Fruit fly (Drosophila melanogaster) whole organism, embryonic: ENCODE measurements around the gene Agpat2.

ENCODE experiments used
- Blimp-1 ChIP-seq: fragments of 200-800 bp; sonication (Bioruptor generic); optimal IDR thresholded peaks from 3 replicates; lab custom pipeline; 2018; ENCODE audit warnings: missing biosample characterization, missing genetic modification characterization, mild to moderate bottlenecking, moderate library complexity, missing genetic modification reagents
- CG10209 ChIP-seq: fragments of 200-800 bp; sonication (Bioruptor generic); optimal IDR thresholded peaks from 3 replicates; lab custom pipeline; 2017; ENCODE audit warnings: missing biosample characterization, mild to moderate bottlenecking, missing genetic modification characterization, missing genetic modification reagents
- CG10431 ChIP-seq: fragments of 200-800 bp; sonication (Bioruptor generic); optimal IDR thresholded peaks from 3 replicates; lab custom pipeline; 2018; ENCODE audit warnings: missing biosample characterization, mild to moderate bottlenecking, missing genetic modification characterization
- CG10565 ChIP-seq: fragments of 200-800 bp; sonication (Bioruptor generic); optimal IDR thresholded peaks from 3 replicates; lab custom pipeline; 2016; ENCODE audit warnings: missing biosample characterization, mild to moderate bottlenecking, missing genetic modification characterization
- CG11398 ChIP-seq: fragments of 200-800 bp; sonication (Bioruptor generic); optimal IDR thresholded peaks from 2 replicates; lab custom pipeline; 2016; ENCODE audit warnings: missing biosample characterization, missing genetic modification characterization
- CG12071 ChIP-seq: fragments of 200-800 bp; sonication (Bioruptor generic); optimal IDR thresholded peaks from 3 replicates; lab custom pipeline; 2018; ENCODE audit warnings: missing biosample characterization, mild to moderate bottlenecking, missing genetic modification characterization
- CG13296 ChIP-seq: fragments of 200-800 bp; sonication (Bioruptor generic); optimal IDR thresholded peaks from 3 replicates; lab custom pipeline; 2018; ENCODE audit warnings: missing biosample characterization, mild to moderate bottlenecking, missing genetic modification characterization
- CG14667 ChIP-seq: fragments of 200-800 bp; sonication (Bioruptor generic); IDR thresholded peaks from 2 replicates; pipeline ENCODE4 v1.3.6; 2022; ENCODE audit warnings: missing biosample characterization, missing genetic modification characterization
- CG16813 ChIP-seq: fragments of 200-800 bp; sonication (Bioruptor generic); IDR thresholded peaks from 3 replicates; pipeline ENCODE4 v1.3.6; 2022; ENCODE audit warnings: missing biosample characterization, missing genetic modification characterization; ENCODE audit not compliant: partially characterized antibody
- CG17328 ChIP-seq: fragments of 200-800 bp; sonication (Bioruptor generic); IDR thresholded peaks from 2 replicates; pipeline ENCODE4 v1.3.6; 2022; ENCODE audit warnings: missing biosample characterization, missing genetic modification characterization
- CG1792 ChIP-seq: fragments of 200-800 bp; sonication (Bioruptor generic); optimal IDR thresholded peaks from 2 replicates; lab custom pipeline; 2016; ENCODE audit warnings: missing biosample characterization, missing genetic modification characterization
- CG2678 ChIP-seq: fragments of 200-800 bp; sonication (Bioruptor generic); optimal IDR thresholded peaks from 3 replicates; lab custom pipeline; 2019; ENCODE audit warnings: missing biosample characterization, mild to moderate bottlenecking, missing genetic modification characterization, moderate library complexity
- CG3163 ChIP-seq: fragments of 200-800 bp; sonication (Bioruptor generic); optimal IDR thresholded peaks from 3 replicates; lab custom pipeline; 2016; ENCODE audit warnings: missing biosample characterization, missing genetic modification characterization
- CG33213 ChIP-seq: fragments of 200-800 bp; sonication (Bioruptor generic); optimal IDR thresholded peaks from 3 replicates; lab custom pipeline; 2016; ENCODE audit warnings: missing biosample characterization, missing genetic modification characterization
- CG4328 ChIP-seq: fragments of 200-800 bp; sonication (Bioruptor generic); optimal IDR thresholded peaks from 3 replicates; lab custom pipeline; 2017; ENCODE audit warnings: missing biosample characterization, missing genetic modification reagents, missing genetic modification characterization
- CG4360 ChIP-seq: fragments of 200-800 bp; sonication (Bioruptor generic); IDR thresholded peaks from 2 replicates; pipeline ENCODE4 v1.3.6; 2022; ENCODE audit warnings: missing biosample characterization, missing genetic modification characterization
- CG5180 ChIP-seq: fragments of 200-800 bp; sonication (Bioruptor generic); optimal IDR thresholded peaks from 3 replicates; lab custom pipeline; 2017; ENCODE audit warnings: missing biosample characterization, missing genetic modification characterization, mild to moderate bottlenecking, moderate library complexity, missing genetic modification reagents
- CG5245 ChIP-seq: fragments of 200-800 bp; sonication (Bioruptor generic); optimal IDR thresholded peaks from 3 replicates; lab custom pipeline; 2016; ENCODE audit warnings: missing biosample characterization, missing genetic modification characterization
- CG6254 ChIP-seq: fragments of 200-800 bp; sonication (Bioruptor generic); optimal IDR thresholded peaks from 3 replicates; lab custom pipeline; 2017; ENCODE audit warnings: mild to moderate bottlenecking, missing biosample characterization, missing genetic modification reagents, missing genetic modification characterization
- CG7372 ChIP-seq: fragments of 200-800 bp; sonication (Bioruptor generic); IDR thresholded peaks from 2 replicates; pipeline ENCODE4 v1.3.6; 2022; ENCODE audit warnings: missing biosample characterization, missing genetic modification characterization
- CG7786 ChIP-seq: fragments of 200-800 bp; sonication (Bioruptor generic); optimal IDR thresholded peaks from 2 replicates; lab custom pipeline; 2016; ENCODE audit warnings: missing biosample characterization, missing genetic modification characterization
- CG7987 ChIP-seq: fragments of 200-800 bp; sonication (Bioruptor generic); optimal IDR thresholded peaks from 2 replicates; lab custom pipeline; 2018; ENCODE audit warnings: missing biosample characterization, mild to moderate bottlenecking, missing genetic modification characterization, moderate library complexity
- CG8281 ChIP-seq: fragments of 200-800 bp; sonication (Bioruptor generic); optimal IDR thresholded peaks from 2 replicates; lab custom pipeline; 2018; ENCODE audit warnings: missing biosample characterization, mild to moderate bottlenecking, missing genetic modification characterization, moderate library complexity
- CG8388 ChIP-seq: fragments of 200-800 bp; sonication (Bioruptor generic); optimal IDR thresholded peaks from 2 replicates; lab custom pipeline; 2019; ENCODE audit warnings: missing biosample characterization, mild to moderate bottlenecking, missing genetic modification characterization, moderate library complexity
- CrebB ChIP-seq: fragments of 200-800 bp; sonication (Bioruptor generic); optimal IDR thresholded peaks from 3 replicates; lab custom pipeline; 2018; ENCODE audit warnings: missing biosample characterization, mild to moderate bottlenecking, missing genetic modification characterization
- Drgx ChIP-seq: fragments of 200-800 bp; sonication (Bioruptor generic); IDR thresholded peaks from 2 replicates; pipeline ENCODE4 v1.3.6; 2022; ENCODE audit warnings: missing biosample characterization, missing genetic modification characterization
- Fer3 ChIP-seq: fragments of 200-800 bp; sonication (Bioruptor generic); optimal IDR thresholded peaks from 2 replicates; lab custom pipeline; 2018; ENCODE audit warnings: missing biosample characterization, mild to moderate bottlenecking, missing genetic modification characterization, moderate library complexity
- Hand ChIP-seq: fragments of 200-800 bp; sonication (Bioruptor generic); optimal IDR thresholded peaks from 2 replicates; lab custom pipeline; 2017; ENCODE audit warnings: mild to moderate bottlenecking, missing biosample characterization, missing genetic modification reagents, missing genetic modification characterization
- Hmx ChIP-seq: fragments of 200-800 bp; sonication (Bioruptor generic); optimal IDR thresholded peaks from 2 replicates; lab custom pipeline; 2016; ENCODE audit warnings: missing biosample characterization, missing genetic modification characterization
- Hr51 ChIP-seq, 2 experiments: fragments of 200-800 bp; sonication (Bioruptor generic); optimal IDR thresholded peaks; 2 replicates in 1 of 2; 3 replicates in 1 of 2; lab custom pipeline; 2016 to 2018; ENCODE audit warnings: missing biosample characterization in 2 of 2, missing genetic modification characterization in 2 of 2, mild to moderate bottlenecking in 1 of 2, moderate library complexity in 1 of 2
- Hr78 ChIP-seq, 2 experiments: fragments of 200-800 bp in 1 of 2; fragments of >200 bp in 1 of 2; sonication (Bioruptor generic) in 1 of 2; optimal IDR thresholded peaks; 2 replicates each; lab custom pipeline; 2017 to 2019; ENCODE audit warnings: missing biosample characterization in 2 of 2, missing genetic modification characterization in 2 of 2, mild to moderate bottlenecking in 1 of 2, moderate library complexity in 1 of 2
- Rx ChIP-seq: fragments of 200-800 bp; sonication (Bioruptor generic); IDR thresholded peaks from 2 replicates; pipeline ENCODE4 v1.3.6; 2022; ENCODE audit warnings: missing biosample characterization, missing genetic modification characterization
- Scr ChIP-seq: fragments of 200-800 bp; sonication (Bioruptor generic); IDR thresholded peaks from 2 replicates; pipeline ENCODE4 v1.3.6; 2022; ENCODE audit warnings: missing biosample characterization, missing genetic modification characterization; ENCODE audit not compliant: partially characterized antibody
- Xbp1 ChIP-seq: fragments of 200-800 bp; sonication (Bioruptor generic); optimal IDR thresholded peaks from 3 replicates; lab custom pipeline; 2016; ENCODE audit warnings: missing biosample characterization, mild to moderate bottlenecking, missing genetic modification characterization
- ab ChIP-seq: fragments of 200-800 bp; sonication (Bioruptor generic); optimal IDR thresholded peaks from 2 replicates; lab custom pipeline; 2016; ENCODE audit warnings: missing biosample characterization, missing genetic modification characterization
- ato ChIP-seq: fragments of 200-800 bp; sonication (Bioruptor generic); IDR thresholded peaks from 2 replicates; pipeline ENCODE4 v1.3.6; 2022; ENCODE audit warnings: missing biosample characterization, missing genetic modification characterization; ENCODE audit not compliant: partially characterized antibody
- br ChIP-seq: fragments of >200 bp; optimal IDR thresholded peaks from 2 replicates; lab custom pipeline; 2017
- cas ChIP-seq: fragments of 200-800 bp; sonication (Bioruptor generic); IDR thresholded peaks from 2 replicates; pipeline ENCODE4 v1.3.6; 2022; ENCODE audit warnings: missing biosample characterization, missing genetic modification characterization
- crc ChIP-seq: fragments of 200-800 bp; sonication (Bioruptor generic); optimal IDR thresholded peaks from 2 replicates; lab custom pipeline; 2016; ENCODE audit warnings: missing biosample characterization, missing genetic modification characterization
- hth ChIP-seq: fragments of >200 bp; optimal IDR thresholded peaks from 2 replicates; lab custom pipeline; 2017; ENCODE audit warnings: inconsistent platforms
- lbe ChIP-seq: fragments of 200-800 bp; sonication (Bioruptor generic); optimal IDR thresholded peaks from 2 replicates; lab custom pipeline; 2016; ENCODE audit warnings: missing biosample characterization, mild to moderate bottlenecking, missing genetic modification characterization
- lilli ChIP-seq: fragments of 200-800 bp; sonication (Bioruptor generic); optimal IDR thresholded peaks from 3 replicates; lab custom pipeline; 2016; ENCODE audit warnings: missing biosample characterization, missing genetic modification characterization
- pros ChIP-seq: fragments of 200-800 bp; sonication (Bioruptor generic); optimal IDR thresholded peaks from 3 replicates; lab custom pipeline; 2019; ENCODE audit warnings: missing biosample characterization, mild to moderate bottlenecking, missing genetic modification characterization, moderate library complexity
- pum ChIP-seq: fragments of 200-800 bp; sonication (Bioruptor generic); optimal IDR thresholded peaks from 2 replicates; lab custom pipeline; 2016; ENCODE audit warnings: missing biosample characterization, missing genetic modification characterization
- repo ChIP-seq: fragments of 200-800 bp; sonication (Bioruptor generic); optimal IDR thresholded peaks from 2 replicates; lab custom pipeline; 2016; ENCODE audit warnings: missing biosample characterization, missing genetic modification characterization
- sqz ChIP-seq: fragments of 200-800 bp; sonication (Bioruptor generic); optimal IDR thresholded peaks from 3 replicates; lab custom pipeline; 2018; ENCODE audit warnings: missing biosample characterization, mild to moderate bottlenecking, missing genetic modification characterization
- tin ChIP-seq: fragments of 200-800 bp; sonication (Bioruptor generic); optimal IDR thresholded peaks from 3 replicates; lab custom pipeline; 2016; ENCODE audit warnings: missing biosample characterization, missing genetic modification characterization
- unc-4 ChIP-seq: fragments of 200-800 bp; sonication (Bioruptor generic); IDR thresholded peaks from 2 replicates; pipeline ENCODE4 v1.3.6; 2022; ENCODE audit warnings: missing biosample characterization, missing genetic modification characterization; ENCODE audit not compliant: partially characterized antibody
- zen2 ChIP-seq: fragments of 200-800 bp; sonication (Bioruptor generic); IDR thresholded peaks from 3 replicates; pipeline ENCODE4 v1.3.6; 2022; ENCODE audit warnings: missing biosample characterization, missing genetic modification characterization; ENCODE audit not compliant: partially characterized antibody
- zf30C ChIP-seq: fragments of 200-800 bp; sonication (Bioruptor generic); optimal IDR thresholded peaks from 3 replicates; lab custom pipeline; 2018; ENCODE audit warnings: missing biosample characterization, mild to moderate bottlenecking, missing genetic modification characterization
- zfh1 ChIP-seq: fragments of 200-800 bp; sonication (Bioruptor generic); IDR thresholded peaks from 3 replicates; pipeline ENCODE4 v1.3.6; 2022; ENCODE audit warnings: missing biosample characterization, missing genetic modification characterization

Agpat2 gene

DNA sequence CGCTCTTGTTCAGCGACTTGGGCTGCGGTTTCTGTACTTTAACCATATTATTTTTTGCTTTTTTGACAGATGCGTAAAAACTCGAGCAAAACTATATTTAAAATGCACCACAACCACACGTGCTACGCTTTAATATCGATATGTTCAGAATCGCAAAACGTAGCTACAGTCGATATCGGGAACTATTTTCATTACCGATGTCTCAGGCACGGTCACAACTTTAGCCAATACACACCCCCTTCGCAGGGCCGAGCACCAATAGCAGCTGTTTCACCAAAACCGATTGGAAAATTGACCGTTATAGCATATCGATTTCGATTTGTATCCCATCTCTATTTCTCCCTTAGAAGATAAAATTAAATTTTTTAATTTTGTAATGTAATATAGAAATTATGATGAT is 47.9 kb upstream of the Agpat2 start, which contains the start of gene CG13096 (continued):
- TF ChIP-seq Scr (GFP tag; lab: Robert Waterston, UW) (peak; percentile 97), zf30C (GFP tag; lab: Kevin White, UChicago) (no peak), CG7372 (GFP tag; lab: Robert Waterston, UW) (no peak), CG8281 (tag; lab: Kevin White, UChicago) (no peak), CG6254 (GFP tag; lab: Kevin White, UChicago) (no peak), CG5245 (GFP tag; lab: Kevin White, UChicago) (no peak), Hr51 (GFP tag; optimal IDR thresholded peaks at IDR 0.05; lab: Kevin White, UChicago) (peak in 1 of 2 experiments; percentile 27), Hr78 (GFP tag; optimal IDR thresholded peaks at IDR 0.05; lab: Kevin White, UChicago) (no peak), Blimp-1 (GFP tag; lab: Kevin White, UChicago) (no peak), CG10431 (GFP tag; lab: Kevin White, UChicago) (no peak), ato (peak; percentile 98), lilli (peak; percentile 47), zen2 (GFP tag; lab: Robert Waterston, UW) (peak; percentile 98), hth (lab: Kevin White, UChicago) (no peak), CG5180 (GFP tag; lab: Kevin White, UChicago) (no peak), unc-4 (GFP tag; lab: Robert Waterston, UW) (peak; percentile 99), CG16813 (GFP tag; lab: Robert Waterston, UW) (peak; percentile 98), CG12071 (GFP tag; lab: Kevin White, UChicago) (no peak), pum (no peak), CG10209 (no peak), CG8388 (GFP tag; lab: Kevin White, UChicago) (no peak), repo (GFP tag; lab: Kevin White, UChicago) (no peak), Rx (GFP tag; lab: Robert Waterston, UW) (no peak), CG17328 (GFP tag; lab: Robert Waterston, UW) (no peak), CG14667 (GFP tag; lab: Robert Waterston, UW) (no peak), tin (GFP tag; lab: Kevin White, UChicago) (peak; percentile 16), ab (GFP tag; lab: Kevin White, UChicago) (no peak), Drgx (GFP tag; lab: Robert Waterston, UW) (no peak), br (lab: Kevin White, UChicago) (no peak), cas (GFP tag; lab: Robert Waterston, UW) (no peak), CG7786 (GFP tag; lab: Kevin White, UChicago) (no peak), CG11398 (GFP tag; lab: Kevin White, UChicago) (no peak), CG7987 (GFP tag; lab: Kevin White, UChicago) (peak; percentile 80), pros (no peak), CG10565 (GFP tag; lab: Kevin White, UChicago) (no peak), sqz (GFP tag; lab: Kevin White, UChicago) (no peak), CG2678 (tag; lab: Kevin White, UChicago) (no peak), zfh1 (GFP tag; lab: Robert Waterston, UW) (no peak), Hmx (GFP tag; lab: Kevin White, UChicago) (no peak), crc (GFP tag; lab: Kevin White, UChicago) (no peak), CG1792 (GFP tag; lab: Kevin White, UChicago) (no peak), Xbp1 (GFP tag; lab: Kevin White, UChicago) (peak; percentile 49), CG4360 (GFP tag; lab: Robert Waterston, UW) (no peak), CG4328 (no peak), CG3163 (no peak), Fer3 (tag; lab: Kevin White, UChicago) (no peak), lbe (GFP tag; lab: Kevin White, UChicago) (no peak), CG13296 (no peak), CG33213 (peak; percentile 55), Hand (GFP tag; lab: Kevin White, UChicago) (no peak), CrebB (peak; percentile 6)
